Worm (Caenorhabditis elegans) whole organism, young adult: Measurements from ENCODE around the gene clec-66.

Experiments
- ceh-79 ChIP-seq: sonication (generic microtip); optimal IDR thresholded peaks from 2 replicates; lab custom pipeline; 2017; ENCODE audit warnings: mild to moderate bottlenecking, missing genetic modification characterization, missing compliant biosample characterization
- ztf-6 ChIP-seq: fragments of 200-800 bp; sonication (Bioruptor generic); IDR thresholded peaks from 2 replicates; pipeline ENCODE4 v1.3.6; 2022; ENCODE audit warnings: missing genetic modification reagents, missing genetic modification characterization, missing compliant biosample characterization

ce11 chrII:12925551-12925950 is 21.4 kb downstream of the clec-66 start, which contains the start of gene F58G1.8:
- TF ChIP-seq ztf-6 (GFP tag; lab: Robert Waterston, UW), result no peak
- no peak for TF ChIP-seq ceh-79
